Fruit fly (Drosophila melanogaster) whole organism: Measurements from ENCODE around the gene CG17129.

Experiments used
- CG8478 ChIP-seq: fragments of >200 bp; optimal IDR thresholded peaks from 2 replicates; lab custom pipeline; 2018; ENCODE audit warnings: inconsistent platforms
- Dll ChIP-seq: fragments of >200 bp; optimal IDR thresholded peaks from 2 replicates; lab custom pipeline; 2017
- EcR ChIP-seq, 2 experiments: fragments of >200 bp; optimal IDR thresholded peaks; 2 replicates each; lab custom pipeline; 2017; ENCODE audit warnings: missing biosample characterization in 2 of 2, missing genetic modification characterization in 2 of 2, missing genetic modification reagents in 2 of 2
- pan ChIP-seq: fragments of >200 bp; optimal IDR thresholded peaks from 2 replicates; lab custom pipeline; 2017
- psq ChIP-seq: fragments of >200 bp; optimal IDR thresholded peaks from 2 replicates; lab custom pipeline; 2017

DNA sequence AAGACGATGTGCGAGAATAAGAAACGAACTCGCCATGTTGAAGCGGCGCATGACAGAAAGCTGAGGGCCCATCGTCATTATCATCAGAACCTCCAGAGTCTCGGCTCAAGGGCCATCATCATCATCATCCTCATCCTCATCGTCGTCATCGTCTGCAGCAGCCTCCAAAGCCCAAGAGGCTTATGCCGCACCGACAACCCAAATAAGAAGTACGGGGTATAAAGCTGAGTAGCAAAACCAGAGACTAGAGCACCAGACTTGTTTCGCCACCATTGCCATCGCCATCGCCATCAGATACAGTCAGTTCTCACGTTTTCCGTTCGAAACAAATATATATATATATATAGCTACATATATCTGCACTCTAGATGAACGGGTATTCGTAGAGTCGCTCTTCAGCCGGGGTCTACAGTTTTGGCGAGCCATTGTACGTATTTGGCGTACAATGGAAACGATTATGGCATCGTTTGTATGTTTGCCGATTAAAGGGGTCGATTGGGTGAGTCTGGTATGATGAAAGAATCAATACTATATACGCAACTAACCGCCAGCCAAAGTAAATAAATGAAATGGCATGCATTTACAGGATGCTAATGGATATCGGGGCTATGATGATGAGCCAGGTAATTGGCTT lies 23.2 kb upstream of the CG17129 start:
- TF ChIP-seq CG8478 (no peak), pan (no peak), Dll (no peak), EcR (GFP tag; optimal IDR thresholded peaks at IDR 0.05; lab: Kevin White, UChicago) (no peak), psq (no peak)
